Worm (Caenorhabditis elegans) whole organism, young adult: Measurements from ENCODE around the gene nhx-3.

Source experiments
- egl-18 ChIP-seq: fragments of 200-800 bp; sonication (Bioruptor generic); IDR thresholded peaks from 2 replicates; pipeline ENCODE4 v1.3.6; 2022; ENCODE audit warnings: missing genetic modification reagents, missing genetic modification characterization, missing compliant biosample characterization
- ekl-4 ChIP-seq: fragments of 200-800 bp; sonication (Bioruptor generic); IDR thresholded peaks from 2 replicates; pipeline ENCODE4 v1.3.6; 2022; ENCODE audit warnings: missing genetic modification reagents, missing genetic modification characterization, missing compliant biosample characterization
- nfya-1 ChIP-seq: sonication (generic microtip); optimal IDR thresholded peaks from 2 replicates; lab custom pipeline; 2017; ENCODE audit warnings: antibody characterized with exemption, missing compliant biosample characterization, missing genetic modification characterization, borderline replicate concordance; ENCODE audit not compliant: insufficient read depth
- nfyb-1 ChIP-seq: fragments of 200-800 bp; sonication (Bioruptor generic); IDR thresholded peaks from 2 replicates; pipeline ENCODE4 v1.3.6; 2022; ENCODE audit warnings: missing genetic modification reagents, missing genetic modification characterization, missing compliant biosample characterization
- repo-1 ChIP-seq: sonication (generic microtip); optimal IDR thresholded peaks from 2 replicates; lab custom pipeline; 2017; ENCODE audit warnings: mild to moderate bottlenecking, missing genetic modification characterization, missing compliant biosample characterization
- snpc-4 ChIP-seq, 5 experiments: fragments of 150-350 bp in 1 of 5; sonication (generic microtip) in 4 of 5; optimal IDR thresholded peaks; 2 replicates each; lab custom pipeline; 2014 to 2018; ENCODE audit warnings: missing genetic modification characterization in 5 of 5, missing biosample characterization in 3 of 5, antibody characterized with exemption in 2 of 5, mild to moderate bottlenecking in 2 of 5, missing compliant biosample characterization in 2 of 5, missing genotype in 2 of 5, moderate library complexity in 2 of 5, missing genetic modification reagents in 1 of 5

DNA sequence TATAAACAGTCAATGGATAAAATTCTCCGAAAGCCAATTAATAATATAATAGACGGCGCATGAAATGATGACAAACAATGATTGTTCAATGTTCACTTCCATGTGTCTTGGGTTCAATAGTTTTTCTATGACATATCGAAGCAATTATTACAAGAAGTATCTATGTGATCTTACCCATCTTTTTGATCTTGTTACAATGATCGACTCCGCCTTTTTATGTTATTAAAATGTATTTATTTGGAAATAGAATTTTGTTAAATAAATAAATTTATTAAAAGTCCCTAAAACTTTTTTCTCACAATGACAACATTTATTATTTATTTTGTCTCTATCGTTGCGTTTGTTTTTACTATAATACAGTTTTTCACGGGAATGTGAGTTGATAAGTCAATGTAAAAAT is 15.5 kb downstream of the nhx-3 start, which contains the start of gene swt-2:
- TF ChIP-seq egl-18 (GFP tag; lab: Robert Waterston, UW) (no peak), ekl-4 (no peak), repo-1 (tag; lab: Kevin White, UChicago) (no peak), nfya-1 (tag; lab: Kevin White, UChicago) (no peak), nfyb-1 (GFP tag; lab: Robert Waterston, UW) (no peak), snpc-4 (GFP tag; optimal IDR thresholded peaks at IDR 0.05; lab: Kevin White, UChicago) (no peak), snpc-4 (tag; optimal IDR thresholded peaks at IDR 0.05; lab: Kevin White, UChicago) (no peak)
